Worm (Caenorhabditis elegans) whole organism, late embryonic: ENCODE data around the gene dars-2.

ENCODE experiments used
- ama-1 ChIP-seq: fragments of 150-350 bp; optimal IDR thresholded peaks from 2 replicates; lab custom pipeline; 2014
- ceh-14 ChIP-seq: sonication (generic microtip); optimal IDR thresholded peaks from 2 replicates; lab custom pipeline; 2016; ENCODE audit warnings: missing genotype, missing genetic modification characterization, missing compliant biosample characterization
- dmd-4 ChIP-seq: sonication (generic microtip); optimal IDR thresholded peaks from 2 replicates; lab custom pipeline; 2016; ENCODE audit warnings: borderline replicate concordance, missing genetic modification characterization, missing compliant biosample characterization
- fkh-6 ChIP-seq: sonication (generic microtip); optimal IDR thresholded peaks from 2 replicates; lab custom pipeline; 2016; ENCODE audit warnings: missing genetic modification characterization, missing compliant biosample characterization
- hlh-6 ChIP-seq: sonication (generic microtip); optimal IDR thresholded peaks from 2 replicates; lab custom pipeline; 2016; ENCODE audit warnings: missing genotype, missing genetic modification characterization, missing compliant biosample characterization
- lin-11 ChIP-seq: fragments of 200-800 bp; sonication (Bioruptor generic); optimal IDR thresholded peaks from 2 replicates; lab custom pipeline; 2018; ENCODE audit warnings: mild to moderate bottlenecking, missing genetic modification characterization, missing compliant biosample characterization
- nhr-11 ChIP-seq: fragments of 150-350 bp; optimal IDR thresholded peaks from 2 replicates; lab custom pipeline; 2014; ENCODE audit warnings: missing biosample characterization, missing genetic modification characterization
- pha-4 ChIP-seq: fragments of 150-350 bp; optimal IDR thresholded peaks from 2 replicates; lab custom pipeline; 2018; ENCODE audit warnings: missing biosample characterization, missing genetic modification reagents, missing genetic modification characterization
- pqm-1 ChIP-seq: sonication (generic microtip); optimal IDR thresholded peaks from 2 replicates; lab custom pipeline; 2016; ENCODE audit warnings: missing genetic modification characterization, missing compliant biosample characterization
- sox-4 ChIP-seq: sonication (generic microtip); optimal IDR thresholded peaks from 2 replicates; lab custom pipeline; 2017; ENCODE audit warnings: mild to moderate bottlenecking, missing genetic modification characterization, inconsistent platforms, missing compliant biosample characterization
- tbx-2 ChIP-seq: sonication (generic microtip); optimal IDR thresholded peaks from 2 replicates; lab custom pipeline; 2016; ENCODE audit warnings: missing genetic modification characterization, missing compliant biosample characterization
- tbx-7 ChIP-seq: sonication (generic microtip); optimal IDR thresholded peaks from 2 replicates; lab custom pipeline; 2016; ENCODE audit warnings: missing genotype, missing genetic modification characterization, missing compliant biosample characterization
- unc-86 ChIP-seq: sonication (generic microtip); optimal IDR thresholded peaks from 2 replicates; lab custom pipeline; 2016; ENCODE audit warnings: missing genetic modification characterization, missing compliant biosample characterization

DNA sequence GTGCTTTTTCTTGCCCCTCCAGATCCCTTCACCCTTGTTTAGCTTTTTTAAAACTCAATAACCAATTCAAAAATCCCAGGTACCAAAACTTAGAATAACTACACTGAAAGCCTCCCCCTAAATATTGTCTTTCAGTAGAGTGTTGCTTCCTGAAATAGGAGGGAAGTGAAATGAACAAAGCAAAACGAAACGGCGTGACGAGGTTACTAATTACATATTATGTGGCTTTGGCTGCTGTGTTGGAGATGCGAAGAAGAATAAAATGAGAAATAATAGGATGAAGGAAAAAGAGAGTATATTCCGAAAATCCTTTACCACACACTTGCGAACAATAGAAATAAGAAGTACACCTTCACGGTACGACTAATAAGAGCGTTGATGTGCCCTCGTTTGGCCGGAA is 12.4 kb upstream of the dars-2 start:
- TF ChIP-seq tbx-7 (no peak), unc-86 (tag; lab: Kevin White, UChicago) (no peak), hlh-6 (no peak), ama-1 (no peak), nhr-11 (tag; lab: Kevin White, UChicago) (no peak), ceh-14 (tag; lab: Kevin White, UChicago) (no peak), pqm-1 (tag; lab: Kevin White, UChicago) (no peak), pha-4 (tag; lab: Kevin White, UChicago) (no peak), sox-4 (tag; lab: Kevin White, UChicago) (no peak), lin-11 (no peak), tbx-2 (no peak), dmd-4 (tag; lab: Kevin White, UChicago) (no peak), fkh-6 (no peak)
